Worm (Caenorhabditis elegans) whole organism, late embryonic: Measurements from ENCODE around the gene vpat-1.
A peak's percentile ranks its signal among the peaks of the same experiment; 100 is the strongest.

ENCODE experiments used
- ama-1 ChIP-seq: fragments of 150-350 bp; optimal IDR thresholded peaks from 2 replicates; lab custom pipeline; 2014
- dmd-4 ChIP-seq: sonication (generic microtip); optimal IDR thresholded peaks from 2 replicates; lab custom pipeline; 2016; ENCODE audit warnings: borderline replicate concordance, missing genetic modification characterization, missing compliant biosample characterization
- elt-2 ChIP-seq: sonication (generic microtip); optimal IDR thresholded peaks from 2 replicates; lab custom pipeline; 2016; ENCODE audit warnings: missing genetic modification reagents, missing genetic modification characterization, missing compliant biosample characterization
- eyg-1 ChIP-seq: sonication (generic microtip); optimal IDR thresholded peaks from 2 replicates; lab custom pipeline; 2016; ENCODE audit warnings: missing genotype, missing genetic modification characterization, missing compliant biosample characterization
- hlh-15 ChIP-seq: sonication (generic microtip); optimal IDR thresholded peaks from 2 replicates; lab custom pipeline; 2016; ENCODE audit warnings: missing genetic modification characterization, missing compliant biosample characterization
- hlh-6 ChIP-seq: sonication (generic microtip); optimal IDR thresholded peaks from 2 replicates; lab custom pipeline; 2016; ENCODE audit warnings: missing genotype, missing genetic modification characterization, missing compliant biosample characterization
- nhr-232 ChIP-seq: sonication (generic microtip); optimal IDR thresholded peaks from 2 replicates; lab custom pipeline; 2016; ENCODE audit warnings: missing genetic modification characterization, missing compliant biosample characterization
- pha-4 ChIP-seq: fragments of 150-350 bp; optimal IDR thresholded peaks from 2 replicates; lab custom pipeline; 2018; ENCODE audit warnings: missing biosample characterization, missing genetic modification reagents, missing genetic modification characterization
- pqm-1 ChIP-seq: sonication (generic microtip); optimal IDR thresholded peaks from 2 replicates; lab custom pipeline; 2016; ENCODE audit warnings: missing genetic modification characterization, missing compliant biosample characterization
- ref-2 ChIP-seq: sonication (generic microtip); optimal IDR thresholded peaks from 2 replicates; lab custom pipeline; 2016; ENCODE audit warnings: missing genetic modification characterization, missing compliant biosample characterization
- sdc-2 ChIP-seq: sonication (generic microtip); optimal IDR thresholded peaks from 2 replicates; lab custom pipeline; 2016; ENCODE audit warnings: missing genotype, missing genetic modification characterization, missing compliant biosample characterization
- tbx-2 ChIP-seq: sonication (generic microtip); optimal IDR thresholded peaks from 2 replicates; lab custom pipeline; 2016; ENCODE audit warnings: missing genetic modification characterization, missing compliant biosample characterization
- unc-55 ChIP-seq: sonication (generic microtip); optimal IDR thresholded peaks from 2 replicates; lab custom pipeline; 2017; ENCODE audit warnings: missing biosample characterization, missing genetic modification reagents, missing genetic modification characterization

DNA sequence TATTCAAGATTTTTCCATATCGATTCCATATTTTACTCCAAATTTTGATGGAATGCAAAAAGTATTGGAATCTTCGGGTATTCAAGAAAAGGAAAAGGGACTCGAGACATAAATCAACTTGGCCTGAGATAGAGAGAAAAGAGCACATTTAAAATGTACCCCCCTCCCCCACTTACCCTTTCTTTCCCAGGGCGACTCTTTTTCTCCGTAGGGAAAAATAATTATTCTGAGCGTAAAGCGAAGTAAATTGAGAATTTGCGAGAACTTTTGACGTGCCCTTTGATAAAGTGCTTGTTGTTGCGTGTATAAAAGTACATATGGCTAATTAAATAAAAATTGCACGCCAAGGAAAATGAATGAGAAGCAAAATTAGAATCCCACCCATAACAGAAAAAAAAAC lies 14.7 kb upstream of the vpat-1 start:
- TF ChIP-seq dmd-4 (tag; lab: Kevin White, UChicago) (no peak), hlh-6 (tag; lab: Kevin White, UChicago) (no peak), eyg-1 (tag; lab: Kevin White, UChicago) (no peak), pqm-1 (no peak), ama-1 (no peak), tbx-2 (tag; lab: Kevin White, UChicago) (no peak), ref-2 (tag; lab: Kevin White, UChicago) (no peak), sdc-2 (tag; lab: Kevin White, UChicago) (no peak), elt-2 (tag; lab: Kevin White, UChicago) (no peak), nhr-232 (no peak), unc-55 (GFP tag; lab: Kevin White, UChicago) (peak; percentile 15), hlh-15 (tag; lab: Kevin White, UChicago) (no peak), pha-4 (tag; lab: Kevin White, UChicago) (no peak)
